Worm (Caenorhabditis elegans): Measurements from ENCODE around the gene nhr-150.

DNA sequence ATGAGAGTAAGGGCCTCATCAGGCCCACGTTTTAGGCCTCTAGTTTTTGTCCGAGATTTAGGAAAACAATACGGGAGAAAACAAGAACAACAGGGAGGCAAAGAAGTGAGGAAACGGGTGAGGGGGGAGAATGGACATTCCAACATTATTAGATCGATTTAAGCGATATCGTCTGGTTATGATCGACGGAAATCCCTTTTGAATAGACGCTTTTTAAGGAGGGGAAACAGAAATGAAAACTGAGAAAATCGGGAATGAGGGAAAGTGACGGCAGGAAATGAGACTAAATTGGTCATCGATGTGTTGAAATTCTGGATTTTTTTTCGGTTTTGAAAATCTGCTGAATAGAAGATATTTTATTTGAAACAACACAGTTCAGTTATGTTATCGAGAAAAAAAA lies 16.9 kb downstream of the nhr-150 start, which contains the start of gene rocf-1:
- TF ChIP-seq nhr-28 (tag; optimal IDR thresholded peaks at IDR 0.05): no peak
- no peak for TF ChIP-seq lsy-2 (tag; optimal IDR thresholded peaks at IDR 0.05)
- no peak for TF ChIP-seq snpc-4 (tag; optimal IDR thresholded peaks at IDR 0.05)
- no peak for TF ChIP-seq nhr-76 (tag; optimal IDR thresholded peaks at IDR 0.05)
- TF ChIP-seq nhr-237 (tag; optimal IDR thresholded peaks at IDR 0.05): no peak
